Worm (Caenorhabditis elegans): ENCODE measurements around the gene irld-48.

DNA sequence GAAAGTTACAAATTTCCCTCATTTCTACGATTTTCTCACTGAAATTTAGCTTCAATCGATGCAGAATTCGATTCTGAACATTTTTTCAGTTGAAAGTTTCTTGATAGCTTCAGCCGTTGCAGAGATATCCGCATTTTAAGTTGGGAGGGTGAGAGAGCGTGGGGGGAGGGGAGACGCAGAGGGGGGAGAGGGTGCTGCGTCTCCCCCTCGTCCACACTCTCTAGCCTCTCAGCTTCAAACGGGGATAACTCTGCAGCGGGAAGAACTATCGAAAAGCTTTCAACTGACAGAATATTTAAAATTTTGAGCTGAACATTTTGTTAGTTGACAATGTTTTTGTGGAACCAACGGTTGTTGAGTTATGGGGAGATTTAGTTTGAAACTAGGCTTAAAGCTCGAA lies 34.0 kb upstream of the irld-48 start:
- TF ChIP-seq bed-1 (GFP tag; IDR thresholded peaks at IDR 0.05) (no peak), pha-4 (tag; optimal IDR thresholded peaks at IDR 0.05) (no peak), F49E8.2 (tag; optimal IDR thresholded peaks at IDR 0.05; ENCODE audit: insufficient read depth) (no peak), sptf-2 (GFP tag; optimal IDR thresholded peaks at IDR 0.05) (no peak), C06A6.2 (GFP tag; conservative IDR thresholded peaks at IDR 0.05) (no peak), unc-130 (GFP tag; optimal IDR thresholded peaks at IDR 0.05) (no peak), dpl-1 (GFP tag; optimal IDR thresholded peaks at IDR 0.05) (no peak), nhr-27 (tag; optimal IDR thresholded peaks at IDR 0.05) (no peak), lin-40 (tag; optimal IDR thresholded peaks at IDR 0.05) (no peak), egl-44 (GFP tag; IDR thresholded peaks at IDR 0.05) (no peak)
